Worm (Caenorhabditis elegans): ENCODE data around the gene R10E12.2.

ce11 chrIII:10016413-10017051, 42.9 kb upstream of the R10E12.2 start, which contains the start of gene rgs-1:
- TF ChIP-seq him-1 (tag; optimal IDR thresholded peaks at IDR 0.05) = peak; percentile 68
- peak; percentile 82 for TF ChIP-seq W03F9.2 (tag; optimal IDR thresholded peaks at IDR 0.05)
